Worm (Caenorhabditis elegans): ENCODE results near the gene R11G10.4.

ce11 chrV:13484339-13484738 lies 22.1 kb upstream of the R11G10.4 start, which contains the start of gene T10G3.4:
- TF ChIP-seq egl-27 (tag; optimal IDR thresholded peaks at IDR 0.05): no peak
- TF ChIP-seq elt-3 (tag; optimal IDR thresholded peaks at IDR 0.05): no peak
- no peak for TF ChIP-seq skn-1 (tag; optimal IDR thresholded peaks at IDR 0.05)
- no peak for TF ChIP-seq nhr-25 (tag; optimal IDR thresholded peaks at IDR 0.05)
- no peak for TF ChIP-seq zag-1 (tag; optimal IDR thresholded peaks at IDR 0.05)
- TF ChIP-seq lin-11 (tag; optimal IDR thresholded peaks at IDR 0.05): no peak
- no peak for TF ChIP-seq unc-62 (GFP tag; optimal IDR thresholded peaks at IDR 0.05)

All from whole organism, L2 larva.